Fruit fly (Drosophila melanogaster) whole organism, embryonic: ENCODE measurements around the gene ArgRS-m.
A peak's percentile ranks its signal among the peaks of the same experiment; 100 is the strongest.

Source experiments
- BEAF-32 ChIP-seq: fragments of 200-800 bp; sonication (Bioruptor generic); optimal IDR thresholded peaks from 3 replicates; lab custom pipeline; 2017; ENCODE audit warnings: missing biosample characterization, missing genetic modification characterization, mild to moderate bottlenecking, moderate library complexity, missing genetic modification reagents
- Bteb2 ChIP-seq: fragments of 200-800 bp; sonication (Bioruptor generic); optimal IDR thresholded peaks from 2 replicates; lab custom pipeline; 2016; ENCODE audit warnings: missing biosample characterization, missing genetic modification characterization
- CG1024 ChIP-seq: fragments of 200-800 bp; sonication (Bioruptor generic); IDR thresholded peaks from 2 replicates; pipeline ENCODE4 v1.3.6; 2022; ENCODE audit warnings: missing biosample characterization, missing genetic modification characterization
- CG11398 ChIP-seq: fragments of 200-800 bp; sonication (Bioruptor generic); optimal IDR thresholded peaks from 2 replicates; lab custom pipeline; 2016; ENCODE audit warnings: missing biosample characterization, missing genetic modification characterization
- CG12155 ChIP-seq: fragments of 200-800 bp; sonication (Bioruptor generic); optimal IDR thresholded peaks from 3 replicates; lab custom pipeline; 2016; ENCODE audit warnings: missing biosample characterization, missing genetic modification characterization
- CG13424 ChIP-seq: fragments of 200-800 bp; sonication (Bioruptor generic); optimal IDR thresholded peaks from 2 replicates; lab custom pipeline; 2019; ENCODE audit warnings: missing biosample characterization, mild to moderate bottlenecking, missing genetic modification characterization, moderate library complexity
- CG15696 ChIP-seq: fragments of 200-800 bp; sonication (Bioruptor generic); optimal IDR thresholded peaks from 2 replicates; lab custom pipeline; 2019; ENCODE audit warnings: missing biosample characterization, mild to moderate bottlenecking, missing genetic modification characterization, moderate library complexity
- CG17912 ChIP-seq: fragments of 200-800 bp; sonication (Bioruptor generic); optimal IDR thresholded peaks from 2 replicates; lab custom pipeline; 2018; ENCODE audit warnings: missing biosample characterization, mild to moderate bottlenecking, missing genetic modification characterization
- CG18619 ChIP-seq: fragments of 200-800 bp; sonication (Bioruptor generic); optimal IDR thresholded peaks from 3 replicates; lab custom pipeline; 2017; ENCODE audit warnings: missing biosample characterization, mild to moderate bottlenecking, missing genetic modification characterization
- CG2116 ChIP-seq: fragments of 200-800 bp; sonication (Bioruptor generic); optimal IDR thresholded peaks from 3 replicates; lab custom pipeline; 2018; ENCODE audit warnings: missing biosample characterization, mild to moderate bottlenecking, missing genetic modification characterization
- CG30403 ChIP-seq: fragments of 200-800 bp; sonication (Bioruptor generic); optimal IDR thresholded peaks from 3 replicates; lab custom pipeline; 2016; ENCODE audit warnings: missing biosample characterization, missing genetic modification characterization
- CG3281 ChIP-seq: fragments of 200-800 bp; sonication (Bioruptor generic); optimal IDR thresholded peaks from 3 replicates; lab custom pipeline; 2017; ENCODE audit warnings: missing biosample characterization, mild to moderate bottlenecking, missing genetic modification characterization
- CG4282 ChIP-seq: fragments of 200-800 bp; sonication (Bioruptor generic); optimal IDR thresholded peaks from 2 replicates; lab custom pipeline; 2016; ENCODE audit warnings: missing biosample characterization, missing genetic modification characterization
- CG6813 ChIP-seq: fragments of 200-800 bp; sonication (Bioruptor generic); optimal IDR thresholded peaks from 2 replicates; lab custom pipeline; 2017; ENCODE audit warnings: missing biosample characterization, missing genetic modification characterization, mild to moderate bottlenecking, moderate library complexity, missing genetic modification reagents
- CG6854 ChIP-seq: fragments of 200-800 bp; sonication (Bioruptor generic); optimal IDR thresholded peaks from 3 replicates; lab custom pipeline; 2017; ENCODE audit warnings: missing biosample characterization, mild to moderate bottlenecking, missing genetic modification characterization
- CG8290 ChIP-seq, 3 experiments: fragments of 200-800 bp; sonication (Bioruptor generic); optimal IDR thresholded peaks; 2 replicates each; lab custom pipeline; 2016 to 2019; ENCODE audit warnings: missing biosample characterization in 3 of 3, missing genetic modification characterization in 3 of 3, mild to moderate bottlenecking in 2 of 3, moderate library complexity in 1 of 3
- CG9797 ChIP-seq: fragments of 200-800 bp; sonication (Bioruptor generic); optimal IDR thresholded peaks from 3 replicates; lab custom pipeline; 2018; ENCODE audit warnings: missing biosample characterization, mild to moderate bottlenecking, missing genetic modification characterization
- CG9817 ChIP-seq: fragments of 200-800 bp; sonication (Bioruptor generic); optimal IDR thresholded peaks from 2 replicates; lab custom pipeline; 2018; ENCODE audit warnings: missing biosample characterization, mild to moderate bottlenecking, missing genetic modification characterization, moderate library complexity
- CG9876 ChIP-seq: fragments of 200-800 bp; sonication (Bioruptor generic); optimal IDR thresholded peaks from 2 replicates; lab custom pipeline; 2016; ENCODE audit warnings: missing biosample characterization, missing genetic modification characterization
- Camta ChIP-seq: fragments of 200-800 bp; sonication (Bioruptor generic); optimal IDR thresholded peaks from 2 replicates; lab custom pipeline; 2016; ENCODE audit warnings: missing biosample characterization, missing genetic modification characterization
- CoRest ChIP-seq: fragments of 200-800 bp; sonication (Bioruptor generic); optimal IDR thresholded peaks from 3 replicates; lab custom pipeline; 2018; ENCODE audit warnings: missing biosample characterization, mild to moderate bottlenecking, missing genetic modification characterization, moderate library complexity
- D ChIP-seq, 2 experiments: fragments of 200-800 bp in 1 of 2; fragments of >200 bp in 1 of 2; sonication (Bioruptor generic) in 1 of 2; optimal IDR thresholded peaks; 2 replicates in 1 of 2; 3 replicates in 1 of 2; lab custom pipeline; 2017; ENCODE audit warnings: mild to moderate bottlenecking in 1 of 2, missing biosample characterization in 1 of 2, missing genetic modification characterization in 1 of 2, missing genetic modification reagents in 1 of 2
- Dad ChIP-seq: fragments of 200-800 bp; sonication (Bioruptor generic); optimal IDR thresholded peaks from 3 replicates; lab custom pipeline; 2016; ENCODE audit warnings: missing biosample characterization, missing genetic modification characterization
- Dip3 ChIP-seq: fragments of 200-800 bp; sonication (Bioruptor generic); optimal IDR thresholded peaks from 3 replicates; lab custom pipeline; 2016; ENCODE audit warnings: missing biosample characterization, missing genetic modification characterization
- Drgx ChIP-seq: fragments of 200-800 bp; sonication (Bioruptor generic); IDR thresholded peaks from 2 replicates; pipeline ENCODE4 v1.3.6; 2022; ENCODE audit warnings: missing biosample characterization, missing genetic modification characterization
- ERR ChIP-seq: fragments of 200-800 bp; sonication (Bioruptor generic); optimal IDR thresholded peaks from 2 replicates; lab custom pipeline; 2016; ENCODE audit warnings: missing biosample characterization, missing genetic modification characterization
- Fer3 ChIP-seq: fragments of 200-800 bp; sonication (Bioruptor generic); optimal IDR thresholded peaks from 2 replicates; lab custom pipeline; 2018; ENCODE audit warnings: missing biosample characterization, mild to moderate bottlenecking, missing genetic modification characterization, moderate library complexity
- HLHmδ ChIP-seq: fragments of 200-800 bp; sonication (Bioruptor generic); optimal IDR thresholded peaks from 2 replicates; lab custom pipeline; 2018; ENCODE audit warnings: missing biosample characterization, mild to moderate bottlenecking, missing genetic modification characterization, moderate library complexity
- Mes4 ChIP-seq: fragments of 200-800 bp; sonication (Bioruptor generic); optimal IDR thresholded peaks from 2 replicates; lab custom pipeline; 2016; ENCODE audit warnings: missing biosample characterization, missing genetic modification characterization
- NK7.1 ChIP-seq: fragments of 200-800 bp; sonication (Bioruptor generic); optimal IDR thresholded peaks from 3 replicates; lab custom pipeline; 2016; ENCODE audit warnings: missing biosample characterization, missing genetic modification characterization
- Ptx1 ChIP-seq: fragments of 200-800 bp; sonication (Bioruptor generic); IDR thresholded peaks from 2 replicates; pipeline ENCODE4 v1.3.6; 2022; ENCODE audit warnings: missing biosample characterization, missing genetic modification characterization
- Six4 ChIP-seq: fragments of 200-800 bp; sonication (Bioruptor generic); optimal IDR thresholded peaks from 2 replicates; lab custom pipeline; 2016; ENCODE audit warnings: missing biosample characterization, missing genetic modification characterization
- Stat92E ChIP-seq, 3 experiments: fragments of >200 bp in 2 of 3; fragments of 200-800 bp in 1 of 3; sonication (Bioruptor generic) in 1 of 3; optimal IDR thresholded peaks; 2 replicates each; lab custom pipeline; 2017 to 2019; ENCODE audit warnings: missing biosample characterization in 3 of 3, missing genetic modification characterization in 3 of 3, mild to moderate bottlenecking in 1 of 3, moderate library complexity in 1 of 3
- TFAM ChIP-seq: fragments of 200-800 bp; sonication (Bioruptor generic); optimal IDR thresholded peaks from 2 replicates; lab custom pipeline; 2017; ENCODE audit warnings: missing biosample characterization, missing genetic modification characterization, inconsistent platforms
- Xbp1 ChIP-seq: fragments of 200-800 bp; sonication (Bioruptor generic); optimal IDR thresholded peaks from 3 replicates; lab custom pipeline; 2016; ENCODE audit warnings: missing biosample characterization, mild to moderate bottlenecking, missing genetic modification characterization
- ato ChIP-seq: fragments of 200-800 bp; sonication (Bioruptor generic); IDR thresholded peaks from 2 replicates; pipeline ENCODE4 v1.3.6; 2022; ENCODE audit warnings: missing biosample characterization, missing genetic modification characterization; ENCODE audit not compliant: partially characterized antibody
- bsh ChIP-seq, 2 experiments: fragments of 200-800 bp; sonication (Bioruptor generic); optimal IDR thresholded peaks; 2 replicates each; lab custom pipeline; 2017 to 2018; ENCODE audit warnings: mild to moderate bottlenecking in 2 of 2, missing biosample characterization in 2 of 2, missing genetic modification characterization in 2 of 2, moderate library complexity in 1 of 2
- caup ChIP-seq: fragments of 200-800 bp; sonication (Bioruptor generic); optimal IDR thresholded peaks from 3 replicates; lab custom pipeline; 2017; ENCODE audit warnings: missing biosample characterization, mild to moderate bottlenecking, missing genetic modification characterization, moderate library complexity; ENCODE audit not compliant: severe bottlenecking
- ci ChIP-seq: fragments of 200-800 bp; sonication (Bioruptor generic); IDR thresholded peaks from 3 replicates; pipeline ENCODE4 v1.3.6; 2022; ENCODE audit warnings: missing biosample characterization, missing genetic modification characterization
- lilli ChIP-seq: fragments of 200-800 bp; sonication (Bioruptor generic); optimal IDR thresholded peaks from 3 replicates; lab custom pipeline; 2016; ENCODE audit warnings: missing biosample characterization, missing genetic modification characterization
- lov ChIP-seq, 2 experiments: fragments of 200-800 bp in 1 of 2; fragments of >200 bp in 1 of 2; sonication (Bioruptor generic) in 1 of 2; IDR thresholded peaks in 1 of 2; optimal IDR thresholded peaks in 1 of 2; 2 replicates in 1 of 2; 3 replicates in 1 of 2; pipeline versions ENCODE4 v1.3.6 to Lab custom; 2017 to 2022; ENCODE audit warnings: missing biosample characterization in 1 of 2, missing genetic modification characterization in 1 of 2
- peb ChIP-seq: fragments of 200-800 bp; sonication (Bioruptor generic); IDR thresholded peaks from 2 replicates; pipeline ENCODE4 v1.3.6; 2022; ENCODE audit warnings: missing biosample characterization, missing genetic modification characterization
- phol ChIP-seq: fragments of 200-800 bp; sonication (Bioruptor generic); optimal IDR thresholded peaks from 3 replicates; lab custom pipeline; 2018; ENCODE audit warnings: missing biosample characterization, mild to moderate bottlenecking, missing genetic modification characterization, moderate library complexity
- rib ChIP-seq: fragments of 200-800 bp; sonication (Bioruptor generic); IDR thresholded peaks from 2 replicates; pipeline ENCODE4 v1.3.6; 2022; ENCODE audit warnings: missing biosample characterization, missing genetic modification characterization
- scrt ChIP-seq: fragments of 200-800 bp; sonication (Bioruptor generic); optimal IDR thresholded peaks from 2 replicates; lab custom pipeline; 2018; ENCODE audit warnings: missing biosample characterization, mild to moderate bottlenecking, missing genetic modification characterization, moderate library complexity
- sens-2 ChIP-seq: fragments of 200-800 bp; sonication (Bioruptor generic); IDR thresholded peaks from 2 replicates; pipeline ENCODE4 v1.3.6; 2022; ENCODE audit warnings: missing biosample characterization, missing genetic modification characterization
- tna ChIP-seq: fragments of 200-800 bp; sonication (Bioruptor generic); IDR thresholded peaks from 2 replicates; pipeline ENCODE4 v1.3.6; 2022; ENCODE audit warnings: missing biosample characterization, missing genetic modification characterization; ENCODE audit not compliant: partially characterized antibody
- yki ChIP-seq: fragments of >200 bp; optimal IDR thresholded peaks from 3 replicates; lab custom pipeline; 2018
- zen ChIP-seq: fragments of 200-800 bp; sonication (Bioruptor generic); optimal IDR thresholded peaks from 3 replicates; lab custom pipeline; 2018; ENCODE audit warnings: missing biosample characterization, mild to moderate bottlenecking, missing genetic modification characterization, moderate library complexity

ArgRS-m gene

dm6 chr3R:7886859-7887190 is at the start of gene ArgRS-m (continued):
- TF ChIP-seq D (optimal IDR thresholded peaks at IDR 0.05; lab: Kevin White, UChicago) (no peak), D (GFP tag; optimal IDR thresholded peaks at IDR 0.05; lab: Kevin White, UChicago) (no peak), CG15696 (tag; lab: Kevin White, UChicago) (no peak), CG13424 (peak; percentile 37), CG4282 (no peak), ato (GFP tag; lab: Robert Waterston, UW) (0 out of 2 replicates have a peak, but pooled peaks have one; percentile 8), Dad (GFP tag; lab: Kevin White, UChicago) (peak; percentile 46), BEAF-32 (GFP tag; lab: Kevin White, UChicago) (peak; percentile 61), CG6813 (no peak), CG12155 (GFP tag; lab: Kevin White, UChicago) (peak; percentile 31), Ptx1 (GFP tag; lab: Robert Waterston, UW) (peak; percentile 41; the same call in 1 of the 2 replicates), rib (GFP tag; lab: Robert Waterston, UW) (no peak), ERR (GFP tag; lab: Kevin White, UChicago) (peak; percentile 16), Bteb2 (GFP tag; lab: Kevin White, UChicago) (peak; percentile 63), Fer3 (tag; lab: Kevin White, UChicago) (peak; percentile 43), Mes4 (GFP tag; lab: Kevin White, UChicago) (peak; percentile 29), NK7.1 (GFP tag; lab: Kevin White, UChicago) (peak; percentile 16), zen (peak; percentile 2), ci (GFP tag; lab: Robert Waterston, UW) (peak; percentile 53; the same call in 1 of the 3 replicates), CG6854 (GFP tag; lab: Kevin White, UChicago) (peak; percentile 32), Six4 (GFP tag; lab: Kevin White, UChicago) (peak; percentile 23), caup (peak; percentile 62), CG9797 (GFP tag; lab: Kevin White, UChicago) (peak; percentile 85), lilli (GFP tag; lab: Kevin White, UChicago) (peak; percentile 80), tna (no peak), Dip3 (GFP tag; lab: Kevin White, UChicago) (peak; percentile 53), Xbp1 (GFP tag; lab: Kevin White, UChicago) (peak; percentile 47), Stat92E (GFP tag; optimal IDR thresholded peaks at IDR 0.05; lab: Kevin White, UChicago) (peak in 1 of 3 experiments; percentile 10), CG9817 (tag; lab: Kevin White, UChicago) (peak; percentile 48), CoRest (tag; lab: Kevin White, UChicago) (peak; percentile 48), sens-2 (no peak), phol (peak; percentile 38), CG1024 (GFP tag; lab: Robert Waterston, UW) (no peak), scrt (GFP tag; lab: Kevin White, UChicago) (peak; percentile 4), CG11398 (peak; percentile 5), HLHmδ (GFP tag; lab: Kevin White, UChicago) (no peak), peb (GFP tag; lab: Robert Waterston, UW) (no peak), Camta (peak; percentile 20), yki (no peak), CG9876 (no peak), TFAM (no peak), CG8290 (GFP tag; optimal IDR thresholded peaks at IDR 0.05; lab: Kevin White, UChicago) (no peak), CG8290 (tag; optimal IDR thresholded peaks at IDR 0.05; lab: Kevin White, UChicago) (peak in 1 of 2 experiments; percentile 74), Drgx (GFP tag; lab: Robert Waterston, UW) (peak; percentile 64), CG30403 (GFP tag; lab: Kevin White, UChicago) (peak; percentile 66), CG17912 (no peak), bsh (GFP tag; optimal IDR thresholded peaks at IDR 0.05; lab: Kevin White, UChicago) (peak in 1 of 2 experiments; percentile 13), CG3281 (GFP tag; lab: Kevin White, UChicago) (peak; percentile 15), CG2116 (GFP tag; lab: Kevin White, UChicago) (peak; percentile 49), CG18619 (GFP tag; lab: Kevin White, UChicago) (peak; percentile 55), lov (optimal IDR thresholded peaks at IDR 0.05; lab: Kevin White, UChicago) (no peak), lov (GFP tag; IDR thresholded peaks at IDR 0.05; lab: Robert Waterston, UW) (no peak)
